Worm (Caenorhabditis elegans): ENCODE measurements around the gene bgnt-1.5.

DNA sequence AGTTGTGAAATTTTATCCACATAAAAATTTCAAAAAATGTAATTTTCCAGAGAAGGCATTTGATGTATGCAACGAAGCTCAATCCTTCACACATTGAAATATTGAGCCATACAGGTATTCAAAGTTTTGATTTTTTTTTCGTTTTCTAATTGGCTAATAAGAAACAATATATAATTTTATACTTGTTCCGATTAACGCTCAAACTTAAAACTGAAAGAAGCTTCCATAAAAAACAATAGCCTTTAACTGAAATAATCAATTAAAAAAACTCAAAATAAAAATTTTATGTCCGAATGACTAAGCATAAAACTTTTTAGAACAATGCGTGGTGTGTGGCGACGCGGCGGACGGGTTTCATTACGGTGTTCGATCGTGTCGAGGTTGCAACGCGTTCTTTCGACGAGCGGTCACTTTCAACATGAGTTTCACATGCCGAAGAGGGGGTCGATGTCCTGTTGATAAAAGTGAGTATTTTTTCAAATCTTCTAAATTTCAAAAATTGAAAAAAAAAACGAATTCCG is 19.8 kb upstream of the bgnt-1.5 start, which contains the start of gene nhr-32:
- TF ChIP-seq pros-1 (tag; optimal IDR thresholded peaks at IDR 0.05) (no peak), ttx-3 (tag; optimal IDR thresholded peaks at IDR 0.05) (no peak), che-1 (tag; optimal IDR thresholded peaks at IDR 0.05) (no peak), fkh-10 (GFP tag; optimal IDR thresholded peaks at IDR 0.05) (no peak), unc-55 (GFP tag; optimal IDR thresholded peaks at IDR 0.05) (no peak), ceh-30 (tag; optimal IDR thresholded peaks at IDR 0.05) (no peak), ets-4 (tag; optimal IDR thresholded peaks at IDR 0.05) (no peak), pag-3 (tag; optimal IDR thresholded peaks at IDR 0.05; ENCODE audit: borderline replicate concordance) (no peak)

Measured in whole organism, late embryonic.